Worm (Caenorhabditis elegans) whole organism, L4 larva: Measurements from ENCODE around the gene srd-50.
A peak's percentile ranks its signal among the peaks of the same experiment; 100 is the strongest.

Experiments
- R02D3.7 ChIP-seq: fragments of 150-350 bp; sonication (generic microtip); optimal IDR thresholded peaks from 3 replicates; lab custom pipeline; 2014; ENCODE audit warnings: missing biosample characterization, missing genetic modification characterization
- Y75B8A.6 ChIP-seq: fragments of 200-800 bp; sonication (Bioruptor generic); IDR thresholded peaks from 2 replicates; pipeline ENCODE4 v1.3.6; 2022; ENCODE audit warnings: missing genetic modification reagents, missing genetic modification characterization, missing compliant biosample characterization
- ama-1 ChIP-seq: fragments of 150-350 bp; optimal IDR thresholded peaks from 2 replicates; lab custom pipeline; 2014; ENCODE audit warnings: inconsistent platforms, mixed read lengths
- attf-4 ChIP-seq: sonication (generic microtip); optimal IDR thresholded peaks from 3 replicates; lab custom pipeline; 2017; ENCODE audit warnings: missing biosample characterization, missing genetic modification characterization
- ceh-20 ChIP-seq: fragments of 200-800 bp; sonication (Bioruptor generic); IDR thresholded peaks from 2 replicates; pipeline ENCODE4 v1.3.6; 2022; ENCODE audit warnings: missing genetic modification reagents, missing genetic modification characterization, missing compliant biosample characterization
- daf-19 ChIP-seq: fragments of 200-800 bp; sonication (Bioruptor generic); conservative IDR thresholded peaks from 2 replicates; pipeline ENCODE4 v1.3.6; 2022; ENCODE audit warnings: missing genetic modification characterization, missing compliant biosample characterization
- dmd-6 ChIP-seq: fragments of 200-800 bp; sonication (Bioruptor generic); IDR thresholded peaks from 2 replicates; pipeline ENCODE4 v1.3.6; 2022; ENCODE audit warnings: missing genetic modification reagents, missing genetic modification characterization, missing compliant biosample characterization
- fkh-10 ChIP-seq: fragments of 150-350 bp; optimal IDR thresholded peaks from 2 replicates; lab custom pipeline; 2014; ENCODE audit warnings: missing biosample characterization, missing genetic modification reagents, missing genetic modification characterization
- gei-8 ChIP-seq: fragments of 200-800 bp; sonication (Bioruptor generic); optimal IDR thresholded peaks from 2 replicates; lab custom pipeline; 2018; ENCODE audit warnings: mild to moderate bottlenecking, missing genetic modification characterization, missing compliant biosample characterization
- hif-1 ChIP-seq, 2 experiments: sonication (generic microtip); optimal IDR thresholded peaks; 2 replicates each; lab custom pipeline; 2016 to 2017; ENCODE audit warnings: missing compliant biosample characterization in 2 of 2, missing genetic modification characterization in 2 of 2, missing genetic modification reagents in 2 of 2, missing genotype in 2 of 2, mild to moderate bottlenecking in 1 of 2
- hlh-11 ChIP-seq: fragments of 200-800 bp; sonication (Bioruptor generic); optimal IDR thresholded peaks from 2 replicates; lab custom pipeline; 2018; ENCODE audit warnings: mild to moderate bottlenecking, missing genetic modification characterization, missing compliant biosample characterization
- jun-1 ChIP-seq: fragments of 150-350 bp; optimal IDR thresholded peaks from 2 replicates; lab custom pipeline; 2014; ENCODE audit warnings: missing biosample characterization, missing genetic modification reagents, missing genetic modification characterization
- lin-15B ChIP-seq: fragments of 150-350 bp; sonication (generic microtip); optimal IDR thresholded peaks from 3 replicates; lab custom pipeline; 2014; ENCODE audit warnings: missing biosample characterization, missing genetic modification characterization
- madf-5 ChIP-seq, 2 experiments: fragments of 200-800 bp; sonication (Bioruptor generic); IDR thresholded peaks; 2 replicates each; pipeline ENCODE4 v1.3.6; 2022; ENCODE audit warnings: missing compliant biosample characterization in 2 of 2, missing genetic modification characterization in 2 of 2
- nhr-102 ChIP-seq: sonication (generic microtip); optimal IDR thresholded peaks from 2 replicates; lab custom pipeline; 2016; ENCODE audit warnings: mild to moderate bottlenecking, missing genetic modification characterization, moderate library complexity, missing compliant biosample characterization
- nhr-28 ChIP-seq: fragments of 150-350 bp; optimal IDR thresholded peaks from 2 replicates; lab custom pipeline; 2014; ENCODE audit warnings: missing biosample characterization, missing genetic modification characterization
- nhr-41 ChIP-seq: fragments of 200-800 bp; sonication (Bioruptor generic); IDR thresholded peaks from 2 replicates; pipeline ENCODE4 v1.3.6; 2022; ENCODE audit warnings: missing genetic modification reagents, missing genetic modification characterization, missing compliant biosample characterization
- nhr-48 ChIP-seq: sonication (generic microtip); optimal IDR thresholded peaks from 2 replicates; lab custom pipeline; 2016; ENCODE audit warnings: mild to moderate bottlenecking, missing genetic modification characterization, missing compliant biosample characterization
- nhr-6 ChIP-seq: fragments of 150-350 bp; optimal IDR thresholded peaks from 2 replicates; lab custom pipeline; 2014; ENCODE audit warnings: missing biosample characterization, missing genetic modification characterization
- nhr-77 ChIP-seq: fragments of 150-350 bp; optimal IDR thresholded peaks from 2 replicates; lab custom pipeline; 2014; ENCODE audit warnings: missing biosample characterization, missing genetic modification characterization
- pha-4 ChIP-seq, 2 experiments: fragments of 150-350 bp in 1 of 2; fragments of 200-800 bp in 1 of 2; sonication (Bioruptor generic) in 1 of 2; IDR thresholded peaks in 1 of 2; optimal IDR thresholded peaks in 1 of 2; 2 replicates each; pipeline versions ENCODE4 v1.3.6 to Lab custom; 2014 to 2022; ENCODE audit warnings: missing genetic modification characterization in 2 of 2, missing genetic modification reagents in 2 of 2, missing biosample characterization in 1 of 2, missing compliant biosample characterization in 1 of 2
- php-3 ChIP-seq: fragments of 200-800 bp; sonication (Bioruptor generic); IDR thresholded peaks from 2 replicates; pipeline ENCODE4 v1.3.6; 2022; ENCODE audit warnings: missing genetic modification reagents, missing genetic modification characterization, missing compliant biosample characterization
- rbr-2 ChIP-seq: sonication (generic microtip); optimal IDR thresholded peaks from 2 replicates; lab custom pipeline; 2016; ENCODE audit warnings: missing genotype, missing genetic modification characterization, missing compliant biosample characterization
- set-16 ChIP-seq: fragments of 200-800 bp; sonication (Bioruptor generic); IDR thresholded peaks from 2 replicates; pipeline ENCODE4 v1.3.6; 2022; ENCODE audit warnings: missing genetic modification reagents, missing genetic modification characterization, missing compliant biosample characterization
- tag-97 ChIP-seq: fragments of 200-800 bp; sonication (Bioruptor generic); IDR thresholded peaks from 2 replicates; pipeline ENCODE4 v1.3.6; 2022; ENCODE audit warnings: missing genetic modification characterization, missing compliant biosample characterization
- unc-62 ChIP-seq, 3 experiments: fragments of 150-350 bp in 1 of 3; sonication (generic microtip); optimal IDR thresholded peaks in 2 of 3; peaks in 1 of 3; 1 replicate in 1 of 3; 2 replicates in 2 of 3; lab custom pipeline; 2014 to 2017; ENCODE audit warnings: missing biosample characterization in 3 of 3, missing genetic modification characterization in 3 of 3, missing genetic modification reagents in 3 of 3, missing genotype in 1 of 3
- zip-2 ChIP-seq: fragments of 150-350 bp; optimal IDR thresholded peaks from 2 replicates; lab custom pipeline; 2014; ENCODE audit warnings: missing biosample characterization, missing genetic modification characterization
- ztf-7 ChIP-seq: fragments of 150-350 bp; optimal IDR thresholded peaks from 2 replicates; lab custom pipeline; 2014; ENCODE audit warnings: missing biosample characterization, missing genetic modification characterization

Gene srd-50

DNA sequence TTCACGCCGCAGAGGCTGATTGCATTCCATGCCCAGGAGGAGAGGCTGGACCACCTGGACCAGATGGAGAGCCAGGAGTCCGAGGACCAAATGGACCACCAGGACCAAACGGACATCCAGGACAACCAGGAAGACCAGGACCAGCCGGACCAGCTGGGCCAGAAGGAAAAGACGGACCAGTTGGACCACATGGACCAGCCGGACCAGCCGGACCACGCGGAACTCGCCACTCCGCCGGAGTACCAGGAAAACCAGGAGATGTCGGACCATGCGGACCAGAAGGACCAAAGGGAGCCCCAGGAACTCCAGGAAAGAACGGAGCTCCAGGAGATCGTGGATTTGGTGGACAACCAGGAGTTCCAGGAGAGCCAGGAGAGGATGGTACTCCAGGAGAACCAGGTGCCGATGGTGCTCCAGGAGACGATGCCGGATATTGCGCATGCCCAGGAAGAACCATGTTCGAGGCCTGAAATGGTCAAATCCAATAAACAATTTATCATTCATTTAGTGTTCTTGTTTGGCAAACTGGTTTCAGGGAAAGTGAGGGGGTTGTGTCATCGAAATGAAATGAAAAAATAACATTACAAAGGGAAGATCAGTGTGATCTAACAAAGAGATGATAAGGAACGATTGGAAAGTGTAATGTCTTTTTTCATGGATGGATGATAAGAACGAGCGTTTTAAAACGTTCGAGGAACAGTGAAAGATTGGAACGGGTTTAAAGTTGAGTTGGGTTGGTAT, 11.5 kb downstream of the srd-50 start:
- 0 out of 4 replicates have a peak, but pooled peaks of 1 of the 2 experiments have one; percentile 43 for TF ChIP-seq madf-5 (GFP tag; IDR thresholded peaks at IDR 0.05; lab: Robert Waterston, UW)
- no peak for TF ChIP-seq fkh-10 (GFP tag; lab: Kevin White, UChicago)
- no peak for TF ChIP-seq nhr-77 (tag; lab: Kevin White, UChicago)
- peak; percentile 42 for TF ChIP-seq nhr-28 (tag; lab: Kevin White, UChicago)
- no peak for TF ChIP-seq R02D3.7
- peak in 1 of 2 experiments; percentile 46 for TF ChIP-seq unc-62 (GFP tag; optimal IDR thresholded peaks at IDR 0.05 in 1 of 2; lab: Kevin White, UChicago)
- TF ChIP-seq unc-62 (tag; optimal IDR thresholded peaks at IDR 0.05; lab: Kevin White, UChicago): no peak
- TF ChIP-seq pha-4 (GFP tag; IDR thresholded peaks at IDR 0.05; lab: Robert Waterston, UW): no peak
- no peak for TF ChIP-seq pha-4 (tag; optimal IDR thresholded peaks at IDR 0.05; lab: Kevin White, UChicago)
- peak; percentile 18 for TF ChIP-seq jun-1
- 0 out of 2 replicates have a peak, but pooled peaks have one; percentile 9 for TF ChIP-seq php-3
- TF ChIP-seq daf-19 (GFP tag; lab: Robert Waterston, UW): no peak
- TF ChIP-seq dmd-6: peak; percentile 11; the same call in 1 of the 2 replicates
- no peak for TF ChIP-seq nhr-48 (tag; lab: Kevin White, UChicago)
- peak; percentile 96 for TF ChIP-seq set-16 (GFP tag; lab: Robert Waterston, UW)
- TF ChIP-seq hif-1 (tag; optimal IDR thresholded peaks at IDR 0.05; lab: Kevin White, UChicago): no peak
- peak; percentile 15 for TF ChIP-seq hlh-11 (tag; lab: Kevin White, UChicago)

DNA sequence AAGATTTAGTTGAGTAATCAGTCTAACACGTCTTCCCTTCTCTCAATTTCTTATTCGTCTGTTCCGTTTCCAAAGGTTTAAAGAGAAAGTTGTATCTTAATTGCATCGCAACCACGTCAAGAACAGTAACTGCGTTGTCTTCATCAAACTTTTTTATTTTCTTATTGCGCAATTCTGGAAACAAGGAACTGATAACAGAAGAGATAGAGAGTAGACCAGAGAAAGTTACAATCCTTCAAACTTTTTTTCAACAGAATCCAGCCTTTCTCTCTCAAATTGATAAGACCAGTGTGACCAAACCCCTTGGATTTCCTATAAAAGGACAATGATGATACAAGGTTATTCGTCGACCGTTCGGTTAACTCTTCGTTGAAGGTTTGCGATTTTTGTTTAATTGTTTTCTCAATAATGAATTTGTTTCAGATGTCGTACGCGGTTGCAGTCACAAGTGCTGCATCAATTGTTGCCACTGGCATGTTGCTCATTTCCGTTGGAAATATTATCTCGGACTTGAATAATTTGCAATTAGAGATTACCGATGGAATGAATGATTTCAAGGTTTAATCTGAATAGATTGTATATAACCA, 12.5 kb downstream of the srd-50 start, which contains the start of gene col-184:
col-184 (plus strand) TSS at position 409 of the 587 bp plus-strand sequence.
- no peak for TF ChIP-seq lin-15B (tag; lab: Kevin White, UChicago)
- 0 out of 2 replicates have a peak, but pooled peaks have one; percentile 31 for TF ChIP-seq ceh-20
- no peak for TF ChIP-seq zip-2
- TF ChIP-seq hlh-11 (tag; lab: Kevin White, UChicago): no peak
- no peak for TF ChIP-seq tag-97 (GFP tag; lab: Robert Waterston, UW)
- peak; percentile 28; the same call in 1 of the 2 replicates for TF ChIP-seq dmd-6
- TF ChIP-seq Y75B8A.6 (GFP tag; lab: Robert Waterston, UW): no peak
- no peak for TF ChIP-seq nhr-41 (GFP tag; lab: Robert Waterston, UW)
- no peak for TF ChIP-seq gei-8 (GFP tag; lab: Kevin White, UChicago)
- no peak for TF ChIP-seq rbr-2 (tag; lab: Kevin White, UChicago)
- peak in 1 of 2 experiments; percentile 94 for TF ChIP-seq unc-62 (GFP tag; optimal IDR thresholded peaks at IDR 0.05 in 1 of 2; lab: Kevin White, UChicago)
- no peak for TF ChIP-seq unc-62 (tag; optimal IDR thresholded peaks at IDR 0.05; lab: Kevin White, UChicago)
- no peak for TF ChIP-seq nhr-102 (tag; lab: Kevin White, UChicago)
- peak; percentile 37 for TF ChIP-seq nhr-28 (tag; lab: Kevin White, UChicago)
- no peak for TF ChIP-seq ztf-7 (tag; lab: Kevin White, UChicago)
- no peak for TF ChIP-seq nhr-6
- TF ChIP-seq attf-4 (tag; lab: Kevin White, UChicago): no peak

DNA sequence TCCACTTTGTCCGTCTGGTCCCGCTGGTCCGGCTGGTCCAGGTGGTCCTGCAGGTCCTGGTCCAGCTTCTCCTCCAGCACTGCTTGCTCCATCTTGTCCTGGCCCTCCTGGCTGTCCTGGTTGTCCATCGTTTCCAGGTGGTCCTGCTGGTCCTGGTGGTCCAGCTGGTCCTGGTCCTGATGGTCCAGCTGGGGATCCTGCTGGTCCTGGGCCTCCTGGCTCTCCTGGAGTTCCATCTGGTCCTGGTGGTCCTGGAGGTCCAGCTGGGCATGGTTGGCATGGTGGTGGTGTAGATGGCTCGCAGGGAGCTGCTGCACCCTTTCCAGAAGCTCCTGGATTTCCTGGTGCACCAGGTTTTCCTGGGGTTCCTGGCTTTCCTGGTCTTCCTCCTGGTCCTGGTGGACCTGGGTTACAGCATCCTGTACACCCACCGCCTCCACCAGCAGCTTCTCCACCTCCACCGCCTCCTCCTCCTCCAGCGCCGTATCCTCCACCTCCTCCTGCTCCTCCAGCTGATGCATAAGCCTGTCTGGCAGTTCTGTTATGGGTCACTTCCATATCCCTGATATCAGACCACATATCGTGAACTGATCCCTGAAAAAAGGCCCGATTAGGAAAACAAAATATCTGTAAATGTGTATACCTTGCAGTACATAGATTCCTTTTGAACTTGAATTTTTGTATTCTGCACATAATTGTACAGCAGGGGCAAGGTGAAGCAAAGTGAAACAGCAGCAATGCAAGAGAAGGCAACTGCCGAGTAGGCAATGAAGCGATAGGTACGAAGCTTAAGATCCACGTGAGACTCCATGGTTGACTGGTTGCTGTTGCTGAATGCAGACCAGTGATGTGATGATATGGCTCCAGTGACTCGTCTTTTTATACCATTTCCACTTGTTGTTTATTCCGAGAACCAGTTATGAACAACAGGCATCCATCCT, 14.4 kb downstream of the srd-50 start, which contains the start of gene col-183:
col-183 (minus strand) TSS at position 839 of the 941 bp plus-strand sequence.
- TF ChIP-seq unc-62 (GFP tag; optimal IDR thresholded peaks at IDR 0.05 in 1 of 2; lab: Kevin White, UChicago) (peak in 1 of 2 experiments; percentile 99), unc-62 (tag; optimal IDR thresholded peaks at IDR 0.05; lab: Kevin White, UChicago) (no peak), pha-4 (GFP tag; IDR thresholded peaks at IDR 0.05; lab: Robert Waterston, UW) (peak; percentile 7; the same call in 1 of the 2 replicates), pha-4 (tag; optimal IDR thresholded peaks at IDR 0.05; lab: Kevin White, UChicago) (no peak), ama-1 (no peak), R02D3.7 (no peak), rbr-2 (tag; lab: Kevin White, UChicago) (no peak), set-16 (GFP tag; lab: Robert Waterston, UW) (peak; percentile 96)
